Fruit fly (Drosophila melanogaster) whole organism, pupa: Measurements from ENCODE around the gene Orp8.

Source experiments
- CG10348 ChIP-seq: fragments of 200-800 bp; sonication (Bioruptor generic); IDR thresholded peaks from 2 replicates; pipeline ENCODE4 v1.3.6; 2022; ENCODE audit warnings: missing biosample characterization, missing genetic modification characterization
- CG12605 ChIP-seq: fragments of 200-800 bp; sonication (Bioruptor generic); IDR thresholded peaks from 2 replicates; pipeline ENCODE4 v1.3.6; 2022; ENCODE audit warnings: missing biosample characterization, missing genetic modification characterization
- CG13204 ChIP-seq: fragments of 200-800 bp; sonication (Bioruptor generic); optimal IDR thresholded peaks from 2 replicates; lab custom pipeline; 2018; ENCODE audit warnings: missing biosample characterization, mild to moderate bottlenecking, missing genetic modification characterization, moderate library complexity
- CG14655 ChIP-seq: fragments of 200-800 bp; sonication (Bioruptor generic); optimal IDR thresholded peaks from 3 replicates; lab custom pipeline; 2017; ENCODE audit warnings: mild to moderate bottlenecking, missing biosample characterization, missing genetic modification reagents, missing genetic modification characterization
- CG15710 ChIP-seq: fragments of 200-800 bp; sonication (Bioruptor generic); optimal IDR thresholded peaks from 2 replicates; lab custom pipeline; 2018; ENCODE audit warnings: missing biosample characterization, mild to moderate bottlenecking, missing genetic modification characterization, moderate library complexity
- CG17806 ChIP-seq: fragments of 200-800 bp; sonication (Bioruptor generic); optimal IDR thresholded peaks from 2 replicates; lab custom pipeline; 2018; ENCODE audit warnings: missing biosample characterization, mild to moderate bottlenecking, missing genetic modification characterization, moderate library complexity
- CG32121 ChIP-seq: fragments of 200-800 bp; sonication (Bioruptor generic); IDR thresholded peaks from 2 replicates; pipeline ENCODE4 v1.3.6; 2022; ENCODE audit warnings: missing biosample characterization, missing genetic modification characterization
- CG34367 ChIP-seq: fragments of 200-800 bp; sonication (Bioruptor generic); optimal IDR thresholded peaks from 2 replicates; lab custom pipeline; 2018; ENCODE audit warnings: missing biosample characterization, mild to moderate bottlenecking, missing genetic modification characterization
- CG4496 ChIP-seq: fragments of 200-800 bp; sonication (Bioruptor generic); IDR thresholded peaks from 3 replicates; pipeline ENCODE4 v1.3.6; 2022; ENCODE audit warnings: missing biosample characterization, missing genetic modification characterization
- CG8159 ChIP-seq: fragments of 200-800 bp; sonication (Bioruptor generic); optimal IDR thresholded peaks from 3 replicates; lab custom pipeline; 2018; ENCODE audit warnings: missing biosample characterization, mild to moderate bottlenecking, missing genetic modification characterization, moderate library complexity
- CG8301 ChIP-seq: fragments of 200-800 bp; sonication (Bioruptor generic); optimal IDR thresholded peaks from 2 replicates; lab custom pipeline; 2018; ENCODE audit warnings: missing biosample characterization, mild to moderate bottlenecking, missing genetic modification characterization
- CG9948 ChIP-seq: fragments of 200-800 bp; sonication (Bioruptor generic); optimal IDR thresholded peaks from 2 replicates; lab custom pipeline; 2018; ENCODE audit warnings: missing biosample characterization, mild to moderate bottlenecking, missing genetic modification characterization, moderate library complexity
- D1 ChIP-seq: fragments of 200-800 bp; sonication (Bioruptor generic); optimal IDR thresholded peaks from 2 replicates; lab custom pipeline; 2018; ENCODE audit warnings: missing biosample characterization, mild to moderate bottlenecking, missing genetic modification characterization, moderate library complexity
- EcR ChIP-seq: fragments of 200-800 bp; sonication (Bioruptor generic); optimal IDR thresholded peaks from 3 replicates; lab custom pipeline; 2019; ENCODE audit warnings: missing biosample characterization, missing genetic modification characterization, mild to moderate bottlenecking, moderate library complexity, missing genetic modification reagents
- Ets98B ChIP-seq: fragments of 200-800 bp; sonication (Bioruptor generic); IDR thresholded peaks from 2 replicates; pipeline ENCODE4 v1.3.6; 2022; ENCODE audit warnings: missing biosample characterization, missing genetic modification characterization
- Pif1A ChIP-seq: fragments of 200-800 bp; sonication (Bioruptor generic); optimal IDR thresholded peaks from 3 replicates; lab custom pipeline; 2016; ENCODE audit warnings: missing biosample characterization, missing genetic modification characterization
- Pif1B ChIP-seq: fragments of 200-800 bp; sonication (Bioruptor generic); optimal IDR thresholded peaks from 3 replicates; lab custom pipeline; 2016; ENCODE audit warnings: missing biosample characterization, missing genetic modification characterization
- Snoo ChIP-seq: fragments of 200-800 bp; sonication (Bioruptor generic); optimal IDR thresholded peaks from 3 replicates; lab custom pipeline; 2017; ENCODE audit warnings: missing biosample characterization, mild to moderate bottlenecking, missing genetic modification characterization, inconsistent platforms
- fd96Ca ChIP-seq: fragments of 200-800 bp; sonication (Bioruptor generic); IDR thresholded peaks from 3 replicates; pipeline ENCODE4 v1.3.6; 2022; ENCODE audit warnings: missing biosample characterization, missing genetic modification characterization
- gl ChIP-seq: fragments of 200-800 bp; sonication (Bioruptor generic); optimal IDR thresholded peaks from 2 replicates; lab custom pipeline; 2018; ENCODE audit warnings: missing biosample characterization, mild to moderate bottlenecking, missing genetic modification characterization
- rn ChIP-seq: fragments of 200-800 bp; sonication (Bioruptor generic); IDR thresholded peaks from 2 replicates; pipeline ENCODE4 v1.3.6; 2022; ENCODE audit warnings: missing biosample characterization, missing genetic modification characterization

Gene Orp8

DNA sequence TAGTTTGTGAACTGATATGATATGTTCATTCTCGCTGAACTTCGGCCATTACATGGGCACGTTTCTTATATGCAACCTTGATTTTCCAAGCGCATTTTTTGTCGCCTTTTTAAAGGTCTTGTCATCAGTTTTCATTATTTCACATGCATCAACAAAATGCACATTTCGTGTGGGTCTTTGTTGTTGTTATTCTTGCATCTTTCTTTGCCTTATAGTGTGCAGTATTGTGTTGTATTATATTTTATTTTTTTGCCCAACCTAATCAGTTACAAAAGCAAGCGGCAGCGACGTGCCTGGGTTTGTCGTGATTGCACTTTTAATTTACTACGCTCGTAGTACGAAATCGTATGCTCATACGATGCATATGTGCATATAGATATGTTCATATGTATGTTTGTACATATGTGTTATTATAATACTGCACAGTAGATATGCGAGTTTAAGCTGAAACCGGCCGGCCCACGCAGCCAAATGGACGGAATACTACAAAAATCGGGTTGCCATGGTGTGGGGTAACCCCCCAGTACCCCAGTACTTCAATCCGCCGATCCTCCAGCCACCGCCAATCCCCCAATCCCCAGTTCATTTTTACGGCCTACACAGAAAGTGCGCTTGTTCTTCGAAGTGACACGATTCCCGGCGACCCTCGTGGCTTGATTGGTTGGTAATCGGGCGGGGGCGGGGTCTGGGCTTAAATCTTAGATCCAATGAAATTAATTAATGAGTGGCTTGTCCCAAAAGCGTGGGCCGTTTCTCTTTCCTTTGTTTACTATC is 34.4 kb upstream of the Orp8 start:
- peak; percentile 26 for TF ChIP-seq CG13204 (GFP tag; lab: Kevin White, UChicago)
- TF ChIP-seq CG32121 (GFP tag; lab: Robert Waterston, UW), result no peak
- TF ChIP-seq CG17806 (tag; lab: Kevin White, UChicago), result no peak

dm6 chr3R:20276012-20276411 is 33.1 kb upstream of the Orp8 start:
- TF ChIP-seq CG14655 (GFP tag; lab: Kevin White, UChicago), result no peak
- TF ChIP-seq CG12605 (GFP tag; lab: Robert Waterston, UW), result no peak
- no peak for TF ChIP-seq Ets98B (GFP tag; lab: Robert Waterston, UW)
- no peak for TF ChIP-seq rn (GFP tag; lab: Robert Waterston, UW)
- TF ChIP-seq Pif1B (GFP tag; lab: Kevin White, UChicago), result no peak
- no peak for TF ChIP-seq CG10348 (GFP tag; lab: Robert Waterston, UW)
- TF ChIP-seq CG32121 (GFP tag; lab: Robert Waterston, UW), result no peak
- TF ChIP-seq CG13204 (GFP tag; lab: Kevin White, UChicago), result no peak
- no peak for TF ChIP-seq CG17806 (tag; lab: Kevin White, UChicago)
- TF ChIP-seq CG4496 (GFP tag; lab: Robert Waterston, UW), result no peak
- no peak for TF ChIP-seq Snoo (tag; lab: Kevin White, UChicago)
- no peak for TF ChIP-seq CG9948 (tag; lab: Kevin White, UChicago)
- no peak for TF ChIP-seq Pif1A (GFP tag; lab: Kevin White, UChicago)
- no peak for TF ChIP-seq D1 (tag; lab: Kevin White, UChicago)
- no peak for TF ChIP-seq fd96Ca (GFP tag; lab: Robert Waterston, UW)
- no peak for TF ChIP-seq EcR (GFP tag; lab: Kevin White, UChicago)
- no peak for TF ChIP-seq CG8301 (tag; lab: Kevin White, UChicago)

DNA sequence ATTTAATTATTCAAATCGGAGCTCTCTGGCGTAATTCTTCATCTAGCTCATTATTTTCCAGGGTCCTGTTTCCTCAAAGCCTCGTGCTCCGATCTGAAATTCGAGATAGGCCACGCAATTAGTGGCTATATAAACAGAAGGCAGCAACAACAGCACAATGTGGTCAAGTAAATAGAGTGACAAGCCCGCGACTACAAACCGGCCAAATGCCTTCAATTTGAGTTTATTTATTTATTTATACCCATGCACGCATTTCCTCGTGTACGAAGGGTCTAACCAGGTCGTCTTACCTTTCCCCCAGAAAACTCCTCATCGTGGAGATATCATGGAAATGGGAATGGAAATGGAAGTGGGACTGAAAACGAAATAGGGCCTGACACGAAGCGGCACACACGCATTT is 32.4 kb upstream of the Orp8 start:
- TF ChIP-seq CG34367 (tag; lab: Kevin White, UChicago) (no peak), CG15710 (no peak), CG10348 (GFP tag; lab: Robert Waterston, UW) (no peak), CG12605 (GFP tag; lab: Robert Waterston, UW) (no peak), Ets98B (GFP tag; lab: Robert Waterston, UW) (no peak), CG4496 (GFP tag; lab: Robert Waterston, UW) (no peak), CG13204 (GFP tag; lab: Kevin White, UChicago) (no peak), CG17806 (tag; lab: Kevin White, UChicago) (no peak), CG32121 (GFP tag; lab: Robert Waterston, UW) (no peak), fd96Ca (GFP tag; lab: Robert Waterston, UW) (no peak), CG8159 (tag; lab: Kevin White, UChicago) (no peak), gl (no peak), rn (GFP tag; lab: Robert Waterston, UW) (no peak), CG9948 (tag; lab: Kevin White, UChicago) (no peak), Snoo (tag; lab: Kevin White, UChicago) (no peak), Pif1B (GFP tag; lab: Kevin White, UChicago) (no peak)

DNA sequence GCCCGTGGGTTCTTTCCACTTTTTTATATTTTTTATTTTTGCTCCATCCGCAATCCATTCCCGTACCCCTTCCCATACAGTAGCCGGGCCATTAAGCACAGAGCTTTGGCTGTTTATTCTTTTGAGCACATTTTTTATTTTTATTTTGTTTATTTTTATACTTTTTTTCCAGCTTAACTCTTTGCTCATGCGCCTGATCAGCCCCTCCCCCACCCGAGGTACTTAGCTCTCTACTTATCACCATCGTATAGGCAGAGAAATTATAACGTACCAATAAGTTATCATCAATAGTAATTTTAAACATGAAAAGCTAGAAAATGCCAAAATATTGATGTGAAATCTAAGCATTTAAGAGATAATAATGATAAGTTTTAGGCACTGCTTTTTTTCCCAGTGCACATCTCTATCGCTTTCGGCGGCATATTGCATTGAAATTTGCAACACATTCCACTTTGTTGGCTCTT is 28.6 kb upstream of the Orp8 start:
- TF ChIP-seq CG14655 (GFP tag; lab: Kevin White, UChicago) (peak; percentile 65), CG4496 (GFP tag; lab: Robert Waterston, UW) (peak; percentile 70; the same call in 2 of the 3 replicates), CG17806 (tag; lab: Kevin White, UChicago) (peak; percentile 58), CG12605 (GFP tag; lab: Robert Waterston, UW) (peak; percentile 69; the same call in 1 of the 2 replicates), CG8301 (tag; lab: Kevin White, UChicago) (peak; percentile 63), Snoo (tag; lab: Kevin White, UChicago) (no peak), rn (GFP tag; lab: Robert Waterston, UW) (peak; percentile 20; the same call in 1 of the 2 replicates), CG15710 (peak; percentile 28), D1 (tag; lab: Kevin White, UChicago) (no peak), CG13204 (GFP tag; lab: Kevin White, UChicago) (no peak), CG10348 (GFP tag; lab: Robert Waterston, UW) (no peak), fd96Ca (GFP tag; lab: Robert Waterston, UW) (peak; percentile 65; the same call in 2 of the 3 replicates), CG9948 (tag; lab: Kevin White, UChicago) (peak; percentile 21), Pif1B (GFP tag; lab: Kevin White, UChicago) (no peak), CG32121 (GFP tag; lab: Robert Waterston, UW) (peak; percentile 53; the same call in 1 of the 2 replicates), EcR (GFP tag; lab: Kevin White, UChicago) (no peak), CG8159 (tag; lab: Kevin White, UChicago) (peak; percentile 50), Ets98B (GFP tag; lab: Robert Waterston, UW) (peak; percentile 31; the same call in 1 of the 2 replicates), gl (peak; percentile 26), CG34367 (tag; lab: Kevin White, UChicago) (no peak), Pif1A (GFP tag; lab: Kevin White, UChicago) (peak; percentile 49)

DNA sequence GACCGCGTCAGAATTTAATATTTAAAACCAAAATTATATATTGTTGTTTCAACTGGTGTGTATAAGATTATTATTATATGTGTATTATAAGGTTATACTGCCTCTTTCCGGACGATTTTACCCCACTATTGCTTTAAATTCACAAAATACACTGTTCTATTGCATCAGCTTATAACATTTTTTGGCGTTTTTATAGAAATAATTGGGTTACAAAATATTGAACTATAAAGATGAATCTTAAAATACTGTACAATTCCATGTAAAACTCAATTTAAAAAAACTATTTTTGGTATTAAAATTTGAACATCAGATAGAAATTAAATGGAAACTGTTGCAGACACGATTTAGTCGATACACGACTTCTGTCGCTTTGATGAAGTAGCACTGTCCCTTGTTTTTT is 27.0 kb upstream of the Orp8 start:
- no peak for TF ChIP-seq fd96Ca (GFP tag; lab: Robert Waterston, UW)
- TF ChIP-seq Ets98B (GFP tag; lab: Robert Waterston, UW), result no peak; the same call in 1 of the 2 replicates
- TF ChIP-seq CG8301 (tag; lab: Kevin White, UChicago), result peak; percentile 49
- peak; percentile 44 for TF ChIP-seq CG15710
- peak; percentile 59 for TF ChIP-seq CG9948 (tag; lab: Kevin White, UChicago)
- TF ChIP-seq CG13204 (GFP tag; lab: Kevin White, UChicago), result no peak
- TF ChIP-seq D1 (tag; lab: Kevin White, UChicago), result no peak
- TF ChIP-seq Pif1B (GFP tag; lab: Kevin White, UChicago), result peak; percentile 29
- no peak for TF ChIP-seq CG32121 (GFP tag; lab: Robert Waterston, UW)
- no peak for TF ChIP-seq EcR (GFP tag; lab: Kevin White, UChicago)
- TF ChIP-seq Pif1A (GFP tag; lab: Kevin White, UChicago), result peak; percentile 28
- no peak for TF ChIP-seq CG12605 (GFP tag; lab: Robert Waterston, UW)
- peak; percentile 66 for TF ChIP-seq CG14655 (GFP tag; lab: Kevin White, UChicago)
- no peak for TF ChIP-seq rn (GFP tag; lab: Robert Waterston, UW)
- peak; percentile 66 for TF ChIP-seq CG8159 (tag; lab: Kevin White, UChicago)
- no peak for TF ChIP-seq CG10348 (GFP tag; lab: Robert Waterston, UW)
- TF ChIP-seq gl, result no peak
- peak; percentile 17 for TF ChIP-seq CG34367 (tag; lab: Kevin White, UChicago)
- no peak for TF ChIP-seq Snoo (tag; lab: Kevin White, UChicago)
- no peak for TF ChIP-seq CG4496 (GFP tag; lab: Robert Waterston, UW)
- peak; percentile 43 for TF ChIP-seq CG17806 (tag; lab: Kevin White, UChicago)
- TF ChIP-seq, all 21 proteins: peak for 9
